Worm (Caenorhabditis elegans) whole organism, young adult: ENCODE measurements around the gene T20G5.8.

Source experiments
- B0336.3 ChIP-seq: fragments of 200-800 bp; sonication (Bioruptor generic); IDR thresholded peaks from 2 replicates; pipeline ENCODE4 v1.3.6; 2022; ENCODE audit warnings: missing genetic modification characterization, missing compliant biosample characterization
- D2030.7 ChIP-seq: fragments of 200-800 bp; sonication (Bioruptor generic); IDR thresholded peaks from 2 replicates; pipeline ENCODE4 v1.3.6; 2022; ENCODE audit warnings: missing genetic modification reagents, missing genetic modification characterization, missing compliant biosample characterization
- F10E7.11 ChIP-seq: sonication (generic microtip); optimal IDR thresholded peaks from 2 replicates; lab custom pipeline; 2017; ENCODE audit warnings: mild to moderate bottlenecking, missing genetic modification characterization, moderate library complexity, missing compliant biosample characterization
- F33H1.4 ChIP-seq: fragments of 200-800 bp; sonication (Bioruptor generic); IDR thresholded peaks from 2 replicates; pipeline ENCODE4 v1.3.6; 2022; ENCODE audit warnings: missing genetic modification reagents, missing genetic modification characterization, missing compliant biosample characterization
- F37B4.10 ChIP-seq: fragments of 200-800 bp; sonication (Bioruptor generic); IDR thresholded peaks from 2 replicates; pipeline ENCODE4 v1.3.6; 2022; ENCODE audit warnings: missing genetic modification characterization, missing compliant biosample characterization
- F52B5.7 ChIP-seq: sonication (generic microtip); optimal IDR thresholded peaks from 2 replicates; lab custom pipeline; 2016; ENCODE audit warnings: mild to moderate bottlenecking, missing genetic modification characterization, missing compliant biosample characterization
- K12H6.12 ChIP-seq: fragments of 200-800 bp; sonication (Bioruptor generic); optimal IDR thresholded peaks from 2 replicates; lab custom pipeline; 2018; ENCODE audit warnings: mild to moderate bottlenecking, missing genetic modification characterization, missing compliant biosample characterization
- T07F8.4 ChIP-seq: sonication (generic microtip); optimal IDR thresholded peaks from 2 replicates; lab custom pipeline; 2016; ENCODE audit warnings: mild to moderate bottlenecking, missing genetic modification characterization, moderate library complexity, missing compliant biosample characterization
- T26A5.8 ChIP-seq: sonication (generic microtip); optimal IDR thresholded peaks from 2 replicates; lab custom pipeline; 2016; ENCODE audit warnings: missing genetic modification characterization, missing compliant biosample characterization
- Y53G8AR.9 ChIP-seq: fragments of 200-800 bp; sonication (Bioruptor generic); conservative IDR thresholded peaks from 2 replicates; pipeline ENCODE4 v1.3.6; 2022; ENCODE audit warnings: missing genetic modification reagents, missing genetic modification characterization, missing compliant biosample characterization
- Y67H2A.10 ChIP-seq: fragments of 200-800 bp; sonication (Bioruptor generic); conservative IDR thresholded peaks from 2 replicates; pipeline ENCODE4 v1.3.6; 2022; ENCODE audit warnings: missing genetic modification reagents, missing genetic modification characterization, missing compliant biosample characterization
- bed-2 ChIP-seq: fragments of 200-800 bp; sonication (Bioruptor generic); IDR thresholded peaks from 2 replicates; pipeline ENCODE4 v1.3.6; 2022; ENCODE audit warnings: missing genetic modification reagents, missing genetic modification characterization, missing compliant biosample characterization
- cebp-2 ChIP-seq: fragments of 200-800 bp; sonication (Bioruptor generic); IDR thresholded peaks from 2 replicates; pipeline ENCODE4 v1.3.6; 2022; ENCODE audit warnings: missing genetic modification characterization, missing compliant biosample characterization
- ceh-27 ChIP-seq: fragments of 200-800 bp; sonication (Bioruptor generic); optimal IDR thresholded peaks from 2 replicates; lab custom pipeline; 2018; ENCODE audit warnings: mild to moderate bottlenecking, missing genetic modification characterization, moderate library complexity, missing compliant biosample characterization
- ceh-40 ChIP-seq: fragments of 200-800 bp; sonication (Bioruptor generic); IDR thresholded peaks from 2 replicates; pipeline ENCODE4 v1.3.6; 2022; ENCODE audit warnings: missing genetic modification characterization, missing compliant biosample characterization
- dox-1 ChIP-seq: fragments of 200-800 bp; sonication (Bioruptor generic); IDR thresholded peaks from 2 replicates; pipeline ENCODE4 v1.3.6; 2022; ENCODE audit warnings: missing genetic modification reagents, missing genetic modification characterization, missing compliant biosample characterization
- dpff-1 ChIP-seq: sonication (generic microtip); optimal IDR thresholded peaks from 2 replicates; lab custom pipeline; 2017; ENCODE audit warnings: mild to moderate bottlenecking, missing genetic modification characterization, missing compliant biosample characterization
- dpl-1 ChIP-seq: fragments of 150-350 bp; optimal IDR thresholded peaks from 2 replicates; lab custom pipeline; 2014; ENCODE audit warnings: missing biosample characterization, missing genetic modification reagents, missing genetic modification characterization
- egl-18 ChIP-seq: fragments of 200-800 bp; sonication (Bioruptor generic); IDR thresholded peaks from 2 replicates; pipeline ENCODE4 v1.3.6; 2022; ENCODE audit warnings: missing genetic modification reagents, missing genetic modification characterization, missing compliant biosample characterization
- ets-4 ChIP-seq: fragments of 200-800 bp; sonication (Bioruptor generic); optimal IDR thresholded peaks from 2 replicates; lab custom pipeline; 2018; ENCODE audit warnings: mild to moderate bottlenecking, missing genetic modification characterization, missing compliant biosample characterization
- hlh-26 ChIP-seq: fragments of 200-800 bp; sonication (Bioruptor generic); conservative IDR thresholded peaks from 2 replicates; pipeline ENCODE4 v1.3.6; 2022; ENCODE audit warnings: missing genetic modification reagents, missing genetic modification characterization, missing compliant biosample characterization
- hmg-20 ChIP-seq: fragments of 200-800 bp; sonication (Bioruptor generic); IDR thresholded peaks from 2 replicates; pipeline ENCODE4 v1.3.6; 2022; ENCODE audit warnings: missing genetic modification reagents, missing genetic modification characterization, missing compliant biosample characterization
- hsf-1 ChIP-seq: fragments of 200-800 bp; sonication (Bioruptor generic); IDR thresholded peaks from 2 replicates; pipeline ENCODE4 v1.3.6; 2022; ENCODE audit warnings: missing genetic modification reagents, missing genetic modification characterization, missing compliant biosample characterization
- let-607 ChIP-seq, 2 experiments: fragments of 200-800 bp in 1 of 2; sonication (Bioruptor generic) in 1 of 2; sonication (generic microtip) in 1 of 2; optimal IDR thresholded peaks; 2 replicates each; lab custom pipeline; 2016 to 2018; ENCODE audit warnings: mild to moderate bottlenecking in 2 of 2, missing compliant biosample characterization in 2 of 2, missing genetic modification characterization in 2 of 2, moderate library complexity in 2 of 2, missing genotype in 1 of 2
- lin-26 ChIP-seq: fragments of 200-800 bp; sonication (Bioruptor generic); IDR thresholded peaks from 2 replicates; pipeline ENCODE4 v1.3.6; 2022; ENCODE audit warnings: missing genetic modification reagents, missing genetic modification characterization, missing compliant biosample characterization
- lin-54 ChIP-seq: fragments of 200-800 bp; sonication (Bioruptor generic); optimal IDR thresholded peaks from 2 replicates; lab custom pipeline; 2018; ENCODE audit warnings: mild to moderate bottlenecking, missing genetic modification characterization, missing compliant biosample characterization
- lsy-27 ChIP-seq: sonication (generic microtip); optimal IDR thresholded peaks from 2 replicates; lab custom pipeline; 2017; ENCODE audit warnings: missing genetic modification characterization, mild to moderate bottlenecking, missing compliant biosample characterization, antibody characterized with exemption, missing genotype, borderline replicate concordance; ENCODE audit not compliant: insufficient read depth
- madf-3 ChIP-seq: fragments of 200-800 bp; sonication (Bioruptor generic); IDR thresholded peaks from 2 replicates; pipeline ENCODE4 v1.3.6; 2022; ENCODE audit warnings: missing genetic modification reagents, missing genetic modification characterization, missing compliant biosample characterization
- mcd-1 ChIP-seq: fragments of 200-800 bp; sonication (Bioruptor generic); IDR thresholded peaks from 2 replicates; pipeline ENCODE4 v1.3.6; 2022; ENCODE audit warnings: missing genetic modification reagents, missing genetic modification characterization, missing compliant biosample characterization
- nfya-2 ChIP-seq: fragments of 200-800 bp; sonication (Bioruptor generic); IDR thresholded peaks from 2 replicates; pipeline ENCODE4 v1.3.6; 2022; ENCODE audit warnings: missing genetic modification reagents, missing genetic modification characterization, missing compliant biosample characterization
- nfyb-1 ChIP-seq: fragments of 200-800 bp; sonication (Bioruptor generic); IDR thresholded peaks from 2 replicates; pipeline ENCODE4 v1.3.6; 2022; ENCODE audit warnings: missing genetic modification reagents, missing genetic modification characterization, missing compliant biosample characterization
- nhr-27 ChIP-seq: fragments of 200-800 bp; sonication (Bioruptor generic); optimal IDR thresholded peaks from 2 replicates; lab custom pipeline; 2018; ENCODE audit warnings: mild to moderate bottlenecking, missing genetic modification characterization, moderate library complexity, missing compliant biosample characterization
- pha-4 ChIP-seq: fragments of 150-350 bp; sonication (generic microtip); optimal IDR thresholded peaks from 2 replicates; lab custom pipeline; 2014; ENCODE audit warnings: missing biosample characterization, missing genetic modification reagents, missing genetic modification characterization
- rcor-1 ChIP-seq: fragments of 200-800 bp; sonication (Bioruptor generic); IDR thresholded peaks from 2 replicates; pipeline ENCODE4 v1.3.6; 2022; ENCODE audit warnings: missing genetic modification reagents, missing genetic modification characterization, missing compliant biosample characterization
- rpc-1 ChIP-seq, 2 experiments: fragments of 150-350 bp in 1 of 2; sonication (generic microtip) in 1 of 2; optimal IDR thresholded peaks; 2 replicates each; lab custom pipeline; 2014 to 2018; ENCODE audit warnings: missing biosample characterization in 1 of 2, missing genetic modification characterization in 1 of 2, missing genetic modification reagents in 1 of 2, missing genotype in 1 of 2
- sea-2 ChIP-seq: fragments of 200-800 bp; sonication (Bioruptor generic); IDR thresholded peaks from 2 replicates; pipeline ENCODE4 v1.3.6; 2022; ENCODE audit warnings: missing genetic modification characterization, missing compliant biosample characterization
- snpc-1.1 ChIP-seq: sonication (generic microtip); optimal IDR thresholded peaks from 2 replicates; lab custom pipeline; 2017; ENCODE audit warnings: missing genetic modification characterization, mild to moderate bottlenecking, missing compliant biosample characterization, antibody characterized with exemption, moderate library complexity, missing genotype, missing genetic modification reagents; ENCODE audit not compliant: insufficient read depth
- unc-62 ChIP-seq: fragments of 150-350 bp; optimal IDR thresholded peaks from 2 replicates; lab custom pipeline; 2014; ENCODE audit warnings: missing biosample characterization, missing genetic modification reagents, missing genetic modification characterization
- zfh-2 ChIP-seq: fragments of 200-800 bp; sonication (Bioruptor generic); conservative IDR thresholded peaks from 2 replicates; pipeline ENCODE4 v1.3.6; 2022; ENCODE audit warnings: missing genetic modification reagents, missing genetic modification characterization, missing compliant biosample characterization
- zim-3 ChIP-seq: sonication (generic microtip); optimal IDR thresholded peaks from 2 replicates; lab custom pipeline; 2017; ENCODE audit warnings: mild to moderate bottlenecking, missing genetic modification characterization, moderate library complexity, missing compliant biosample characterization
- ztf-25 ChIP-seq: fragments of 200-800 bp; sonication (Bioruptor generic); IDR thresholded peaks from 2 replicates; pipeline ENCODE4 v1.3.6; 2022; ENCODE audit warnings: missing genetic modification reagents, missing genetic modification characterization, missing compliant biosample characterization
- ztf-6 ChIP-seq: fragments of 200-800 bp; sonication (Bioruptor generic); IDR thresholded peaks from 2 replicates; pipeline ENCODE4 v1.3.6; 2022; ENCODE audit warnings: missing genetic modification reagents, missing genetic modification characterization, missing compliant biosample characterization

The T20G5.8 gene

DNA sequence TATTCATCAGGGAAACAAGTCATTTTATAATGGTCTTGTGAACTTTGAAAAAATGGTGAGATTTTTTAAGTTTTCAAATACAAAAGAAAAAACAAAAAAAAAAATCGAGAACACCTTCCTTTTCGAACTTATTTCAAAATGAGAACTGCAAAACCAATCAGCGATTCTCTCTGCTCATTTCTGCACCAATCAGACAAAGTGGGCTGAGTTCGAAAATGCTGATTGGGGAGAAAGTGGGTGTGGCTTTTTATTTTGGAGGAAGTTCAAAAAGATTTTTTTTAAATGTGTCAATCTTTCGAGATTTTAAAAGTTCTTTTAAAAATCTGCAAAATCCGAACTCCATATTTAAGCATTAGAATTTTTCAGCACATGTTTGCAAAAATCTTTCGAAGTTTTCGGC, 4.6 kb upstream of the T20G5.8 start (continued):
- TF ChIP-seq ztf-6 (GFP tag; lab: Robert Waterston, UW) (no peak), lsy-27 (no peak), hmg-20 (GFP tag; lab: Robert Waterston, UW) (no peak)
- TF ChIP-seq, all 124 proteins: peak for 0

ce11 chrIII:10195911-10196310, 3.2 kb upstream of the T20G5.8 start:
- TF ChIP-seq snpc-1.1 (no peak), nfya-2 (GFP tag; lab: Robert Waterston, UW) (no peak), madf-3 (GFP tag; lab: Robert Waterston, UW) (no peak), sea-2 (GFP tag; lab: Robert Waterston, UW) (no peak), Y53G8AR.9 (GFP tag; lab: Robert Waterston, UW) (no peak), lin-26 (GFP tag; lab: Robert Waterston, UW) (no peak), Y67H2A.10 (GFP tag; lab: Robert Waterston, UW) (no peak), ets-4 (GFP tag; lab: Kevin White, UChicago) (no peak), cebp-2 (GFP tag; lab: Robert Waterston, UW) (no peak), hlh-26 (GFP tag; lab: Robert Waterston, UW) (no peak), K12H6.12 (tag; lab: Kevin White, UChicago) (no peak), D2030.7 (GFP tag; lab: Robert Waterston, UW) (no peak), zim-3 (tag; lab: Kevin White, UChicago) (no peak)
- TF ChIP-seq, all 124 proteins: peak for 0

- TF ChIP-seq nfyb-1 (GFP tag; lab: Robert Waterston, UW) (0 out of 2 replicates have a peak, but pooled peaks have one; percentile 30), bed-2 (GFP tag; lab: Robert Waterston, UW) (no peak), let-607 (tag; optimal IDR thresholded peaks at IDR 0.05; lab: Kevin White, UChicago) (peak in 1 of 2 experiments; percentile 39), F52B5.7 (no peak), ceh-27 (GFP tag; lab: Kevin White, UChicago) (no peak), ceh-40 (GFP tag; lab: Robert Waterston, UW) (no peak), unc-62 (peak; percentile 56), rcor-1 (no peak)
- TF ChIP-seq, all 124 proteins: peak for 3
Observed at ce11 chrIII:10196796-10197195, 2.4 kb upstream of the T20G5.8 start.

ce11 chrIII:10197416-10197815, 1.7 kb upstream of the T20G5.8 start, which contains the start of gene dod-6:
Gene dod-6, plus strand, starts transcription at chrIII:10197716.
- no peak for TF ChIP-seq ztf-25 (GFP tag; lab: Robert Waterston, UW)
- no peak for TF ChIP-seq zfh-2 (GFP tag; lab: Robert Waterston, UW)
- TF ChIP-seq dpff-1 (tag; lab: Kevin White, UChicago): no peak
- TF ChIP-seq dox-1 (GFP tag; lab: Robert Waterston, UW): no peak
- no peak for TF ChIP-seq K12H6.12 (tag; lab: Kevin White, UChicago)
- TF ChIP-seq nhr-27: no peak
- TF ChIP-seq F37B4.10 (GFP tag; lab: Robert Waterston, UW): no peak
- no peak for TF ChIP-seq mcd-1

- TF ChIP-seq dpl-1 (no peak), T26A5.8 (no peak), egl-18 (GFP tag; lab: Robert Waterston, UW) (no peak), ceh-40 (GFP tag; lab: Robert Waterston, UW) (no peak), rpc-1 (optimal IDR thresholded peaks at IDR 0.05; lab: Kevin White, UChicago) (no peak), rpc-1 (tag; optimal IDR thresholded peaks at IDR 0.05; lab: Kevin White, UChicago) (no peak), hsf-1 (GFP tag; lab: Robert Waterston, UW) (no peak), F10E7.11 (no peak), rcor-1 (no peak), let-607 (tag; optimal IDR thresholded peaks at IDR 0.05; lab: Kevin White, UChicago) (no peak), pha-4 (tag; lab: Kevin White, UChicago) (no peak), F33H1.4 (GFP tag; lab: Robert Waterston, UW) (no peak), T07F8.4 (no peak), lin-54 (no peak), lin-26 (GFP tag; lab: Robert Waterston, UW) (no peak), D2030.7 (GFP tag; lab: Robert Waterston, UW) (no peak), B0336.3 (GFP tag; lab: Robert Waterston, UW) (no peak), Y53G8AR.9 (GFP tag; lab: Robert Waterston, UW) (no peak), nfyb-1 (GFP tag; lab: Robert Waterston, UW) (no peak)
Observed at ce11 chrIII:10201235-10201634, 2.1 kb downstream of the T20G5.8 start, which contains the start of the genes T20G5.13 and T20G5.12. Gene T20G5.13, minus strand, starts transcription at chrIII:10201335. Gene T20G5.12, plus strand, starts transcription at chrIII:10201604.
